Fruit fly (Drosophila melanogaster) whole organism, prepupa: ENCODE data around the gene smal.

Source experiments
- CG10631 ChIP-seq: fragments of 200-800 bp; sonication (Bioruptor generic); optimal IDR thresholded peaks from 2 replicates; lab custom pipeline; 2016; ENCODE audit warnings: missing biosample characterization, missing genetic modification characterization
- CG10669 ChIP-seq: fragments of 200-800 bp; sonication (Bioruptor generic); optimal IDR thresholded peaks from 3 replicates; lab custom pipeline; 2018; ENCODE audit warnings: missing biosample characterization, mild to moderate bottlenecking, missing genetic modification characterization, moderate library complexity
- CG11294 ChIP-seq: fragments of 200-800 bp; sonication (Bioruptor generic); IDR thresholded peaks from 2 replicates; pipeline ENCODE4 v1.3.6; 2022; ENCODE audit warnings: missing biosample characterization, missing genetic modification characterization
- CG11762 ChIP-seq: fragments of 200-800 bp; sonication (Bioruptor generic); optimal IDR thresholded peaks from 3 replicates; lab custom pipeline; 2016; ENCODE audit warnings: missing biosample characterization, missing genetic modification characterization; ENCODE audit not compliant: insufficient read depth
- CG15336 ChIP-seq: fragments of 200-800 bp; sonication (Bioruptor generic); IDR thresholded peaks from 2 replicates; pipeline ENCODE4 v1.3.6; 2022; ENCODE audit warnings: missing biosample characterization, missing genetic modification characterization
- CG1621 ChIP-seq: fragments of 200-800 bp; sonication (Bioruptor generic); optimal IDR thresholded peaks from 3 replicates; lab custom pipeline; 2018; ENCODE audit warnings: missing biosample characterization, mild to moderate bottlenecking, missing genetic modification characterization
- CG16779 ChIP-seq: fragments of 200-800 bp; sonication (Bioruptor generic); optimal IDR thresholded peaks from 3 replicates; lab custom pipeline; 2017; ENCODE audit warnings: missing biosample characterization, mild to moderate bottlenecking, missing genetic modification characterization
- CG3032 ChIP-seq: fragments of 200-800 bp; optimal IDR thresholded peaks from 2 replicates; lab custom pipeline; 2019; ENCODE audit warnings: missing biosample characterization, mild to moderate bottlenecking, missing genetic modification characterization, moderate library complexity
- CG31627 ChIP-seq: fragments of 200-800 bp; sonication (Bioruptor generic); optimal IDR thresholded peaks from 3 replicates; lab custom pipeline; 2016; ENCODE audit warnings: missing biosample characterization, missing genetic modification characterization
- CG32006 ChIP-seq: fragments of 200-800 bp; sonication (Bioruptor generic); optimal IDR thresholded peaks from 3 replicates; lab custom pipeline; 2017; ENCODE audit warnings: missing biosample characterization, mild to moderate bottlenecking, missing genetic modification characterization
- CG6808 ChIP-seq: fragments of 200-800 bp; sonication (Bioruptor generic); optimal IDR thresholded peaks from 3 replicates; lab custom pipeline; 2017; ENCODE audit warnings: missing biosample characterization, missing genetic modification characterization, mild to moderate bottlenecking, moderate library complexity, missing genetic modification reagents
- CG6854 ChIP-seq: fragments of 200-800 bp; sonication (Bioruptor generic); optimal IDR thresholded peaks from 2 replicates; lab custom pipeline; 2017; ENCODE audit warnings: missing biosample characterization, mild to moderate bottlenecking, missing genetic modification characterization
- Eip75B ChIP-seq: fragments of 200-800 bp; sonication (Bioruptor generic); optimal IDR thresholded peaks from 3 replicates; lab custom pipeline; 2016; ENCODE audit warnings: missing biosample characterization, missing genetic modification characterization
- Eip93F ChIP-seq: fragments of 200-800 bp; sonication (Bioruptor generic); optimal IDR thresholded peaks from 2 replicates; lab custom pipeline; 2016; ENCODE audit warnings: missing biosample characterization, mild to moderate bottlenecking, missing genetic modification characterization
- Ets21C ChIP-seq: fragments of 200-800 bp; sonication (Bioruptor generic); optimal IDR thresholded peaks from 3 replicates; lab custom pipeline; 2016; ENCODE audit warnings: missing biosample characterization, missing genetic modification characterization
- Ets96B ChIP-seq: fragments of 200-800 bp; optimal IDR thresholded peaks from 2 replicates; lab custom pipeline; 2019; ENCODE audit warnings: missing biosample characterization, mild to moderate bottlenecking, missing genetic modification characterization, moderate library complexity
- Gug ChIP-seq: fragments of 200-800 bp; sonication (Bioruptor generic); IDR thresholded peaks from 2 replicates; pipeline ENCODE4 v1.3.6; 2022; ENCODE audit warnings: missing biosample characterization, missing genetic modification characterization
- Hr38 ChIP-seq: sonication (Bioruptor generic); optimal IDR thresholded peaks from 2 replicates; lab custom pipeline; 2016; ENCODE audit warnings: missing biosample characterization, missing genetic modification characterization
- Lpt ChIP-seq: fragments of 200-800 bp; sonication (Bioruptor generic); optimal IDR thresholded peaks from 3 replicates; lab custom pipeline; 2016; ENCODE audit warnings: missing biosample characterization, missing genetic modification characterization
- Smox ChIP-seq: fragments of 200-800 bp; sonication (Bioruptor generic); optimal IDR thresholded peaks from 3 replicates; lab custom pipeline; 2016; ENCODE audit warnings: missing biosample characterization, missing genetic modification characterization
- Sox102F ChIP-seq: fragments of 200-800 bp; sonication (Bioruptor generic); optimal IDR thresholded peaks from 2 replicates; lab custom pipeline; 2016; ENCODE audit warnings: missing biosample characterization, mild to moderate bottlenecking, missing genetic modification characterization
- Sox15 ChIP-seq: fragments of 200-800 bp; sonication (Bioruptor generic); optimal IDR thresholded peaks from 3 replicates; lab custom pipeline; 2016; ENCODE audit warnings: missing biosample characterization, missing genetic modification characterization
- achi ChIP-seq: fragments of 200-800 bp; sonication (Bioruptor generic); optimal IDR thresholded peaks from 3 replicates; lab custom pipeline; 2016; ENCODE audit warnings: missing biosample characterization, missing genetic modification characterization
- acj6 ChIP-seq: fragments of 200-800 bp; sonication (Bioruptor generic); optimal IDR thresholded peaks from 3 replicates; lab custom pipeline; 2016; ENCODE audit warnings: missing biosample characterization, missing genetic modification characterization
- dac ChIP-seq: fragments of 200-800 bp; sonication (Bioruptor generic); optimal IDR thresholded peaks from 2 replicates; lab custom pipeline; 2017; ENCODE audit warnings: missing biosample characterization, mild to moderate bottlenecking, missing genetic modification characterization
- eg ChIP-seq: fragments of 200-800 bp; sonication (Bioruptor generic); IDR thresholded peaks from 3 replicates; pipeline ENCODE4 v1.3.6; 2022; ENCODE audit warnings: missing biosample characterization, missing genetic modification characterization
- esn ChIP-seq: fragments of 200-800 bp; sonication (Bioruptor generic); optimal IDR thresholded peaks from 2 replicates; lab custom pipeline; 2016; ENCODE audit warnings: missing biosample characterization, mild to moderate bottlenecking, missing genetic modification characterization, moderate library complexity
- fd59A ChIP-seq: fragments of 200-800 bp; sonication (Bioruptor generic); optimal IDR thresholded peaks from 2 replicates; lab custom pipeline; 2017; ENCODE audit warnings: missing biosample characterization, mild to moderate bottlenecking, missing genetic modification characterization, missing genetic modification reagents
- fd85E ChIP-seq: fragments of 200-800 bp; sonication (Bioruptor generic); optimal IDR thresholded peaks from 3 replicates; lab custom pipeline; 2016; ENCODE audit warnings: missing biosample characterization, missing genetic modification characterization
- lz ChIP-seq: fragments of 200-800 bp; sonication (Bioruptor generic); optimal IDR thresholded peaks from 3 replicates; lab custom pipeline; 2016; ENCODE audit warnings: missing biosample characterization, missing genetic modification characterization
- salr ChIP-seq, 2 experiments: fragments of 200-800 bp; sonication (Bioruptor generic); optimal IDR thresholded peaks; 3 replicates each; lab custom pipeline; 2016 to 2018; ENCODE audit warnings: missing biosample characterization in 2 of 2, missing genetic modification characterization in 2 of 2, mild to moderate bottlenecking in 1 of 2
- ss ChIP-seq, 2 experiments: fragments of 200-800 bp; sonication (Bioruptor generic); optimal IDR thresholded peaks; 2 replicates in 1 of 2; 3 replicates in 1 of 2; lab custom pipeline; 2017 to 2018; ENCODE audit warnings: mild to moderate bottlenecking in 2 of 2, missing biosample characterization in 2 of 2, missing genetic modification characterization in 2 of 2, moderate library complexity in 1 of 2
- svp ChIP-seq: fragments of 200-800 bp; sonication (Bioruptor generic); peaks from one replicate; lab custom pipeline; 2016; ENCODE audit warnings: missing biosample characterization, missing genetic modification characterization
- topi ChIP-seq: fragments of 200-800 bp; sonication (Bioruptor generic); optimal IDR thresholded peaks from 3 replicates; lab custom pipeline; 2016; ENCODE audit warnings: missing biosample characterization, missing genetic modification characterization
- vri ChIP-seq: fragments of 200-800 bp; sonication (Bioruptor generic); optimal IDR thresholded peaks from 3 replicates; lab custom pipeline; 2016; ENCODE audit warnings: missing biosample characterization, mild to moderate bottlenecking, missing genetic modification characterization

The smal gene

dm6 chr2L:6139082-6139481 lies 39.9 kb upstream of the smal start, which contains the start of gene CG13991:
Gene CG13991 (plus strand): TSS chr2L:6139382.
- no peak for TF ChIP-seq CG10631 (GFP tag; lab: Kevin White, UChicago)
- TF ChIP-seq ss (GFP tag; optimal IDR thresholded peaks at IDR 0.05; lab: Kevin White, UChicago) = no peak
- TF ChIP-seq Ets96B (tag; lab: Kevin White, UChicago) = no peak
- TF ChIP-seq Lpt (GFP tag; lab: Kevin White, UChicago) = no peak
- TF ChIP-seq vri (GFP tag; lab: Kevin White, UChicago) = no peak
- TF ChIP-seq CG6808 (GFP tag; lab: Kevin White, UChicago) = no peak
- TF ChIP-seq Gug (GFP tag; lab: Robert Waterston, UW) = no peak
- no peak for TF ChIP-seq CG10669 (GFP tag; lab: Kevin White, UChicago)
- no peak for TF ChIP-seq fd85E (GFP tag; lab: Kevin White, UChicago)
- TF ChIP-seq Ets21C (GFP tag; lab: Kevin White, UChicago) = no peak
- no peak for TF ChIP-seq lz
- TF ChIP-seq Eip75B = no peak
- no peak for TF ChIP-seq CG3032 (tag; lab: Kevin White, UChicago)
- TF ChIP-seq Sox15 (GFP tag; lab: Kevin White, UChicago) = no peak
- no peak for TF ChIP-seq CG11294 (GFP tag; lab: Robert Waterston, UW)
- no peak for TF ChIP-seq CG15336 (GFP tag; lab: Robert Waterston, UW)
- TF ChIP-seq, all 60 proteins: peak for 0

- TF ChIP-seq CG10631 (GFP tag; lab: Kevin White, UChicago) = no peak
- no peak for TF ChIP-seq salr (GFP tag; optimal IDR thresholded peaks at IDR 0.05; lab: Kevin White, UChicago)
- TF ChIP-seq Sox102F (GFP tag; lab: Kevin White, UChicago) = no peak
- no peak for TF ChIP-seq ss (GFP tag; optimal IDR thresholded peaks at IDR 0.05; lab: Kevin White, UChicago)
- TF ChIP-seq Eip93F = no peak
- no peak for TF ChIP-seq acj6 (GFP tag; lab: Kevin White, UChicago)
- no peak for TF ChIP-seq achi (GFP tag; lab: Kevin White, UChicago)
- TF ChIP-seq Smox (GFP tag; lab: Kevin White, UChicago) = no peak
- no peak for TF ChIP-seq Gug (GFP tag; lab: Robert Waterston, UW)
- TF ChIP-seq fd59A (GFP tag; lab: Kevin White, UChicago) = no peak
- no peak for TF ChIP-seq CG6854 (GFP tag; lab: Kevin White, UChicago)
- TF ChIP-seq CG16779 (tag; lab: Kevin White, UChicago) = no peak
- TF ChIP-seq eg = no peak
- no peak for TF ChIP-seq svp
- TF ChIP-seq CG31627 (GFP tag; lab: Kevin White, UChicago) = no peak
- TF ChIP-seq, all 60 proteins: peak for 0
Observed at dm6 chr2L:6151669-6152068, 27.3 kb upstream of the smal start, which contains the start of gene Muc26B. Gene Muc26B (plus strand): TSS chr2L:6151969.

- no peak for TF ChIP-seq Eip75B
- no peak for TF ChIP-seq Hr38
- no peak for TF ChIP-seq Smox (GFP tag; lab: Kevin White, UChicago)
- no peak for TF ChIP-seq CG11762 (GFP tag; lab: Kevin White, UChicago)
- TF ChIP-seq fd85E (GFP tag; lab: Kevin White, UChicago) = no peak
- no peak for TF ChIP-seq CG16779 (tag; lab: Kevin White, UChicago)
Observed at dm6 chr2L:6155041-6155440, 23.9 kb upstream of the smal start, which contains the start of gene CG31639. Gene CG31639 (minus strand): TSS chr2L:6155141.

dm6 chr2L:6160100-6160499 lies 18.8 kb upstream of the smal start, which contains the start of gene CG13989:
Gene CG13989 (plus strand): TSS chr2L:6160400.
- no peak for TF ChIP-seq ss (GFP tag; optimal IDR thresholded peaks at IDR 0.05; lab: Kevin White, UChicago)
- no peak for TF ChIP-seq CG3032 (tag; lab: Kevin White, UChicago)
- TF ChIP-seq CG32006 (GFP tag; lab: Kevin White, UChicago) = no peak
- no peak for TF ChIP-seq CG10669 (GFP tag; lab: Kevin White, UChicago)
- TF ChIP-seq topi (GFP tag; lab: Kevin White, UChicago) = no peak
- no peak for TF ChIP-seq Eip75B
- no peak for TF ChIP-seq dac (GFP tag; lab: Kevin White, UChicago)
- TF ChIP-seq CG1621 = no peak
- no peak for TF ChIP-seq esn (GFP tag; lab: Kevin White, UChicago)
